Fruit fly (Drosophila melanogaster): ENCODE measurements around the gene CG17751.

The CG17751 gene

dm6 chr3R:19641498-19642065, 34.5 kb downstream of the CG17751 start (continued):
- TF ChIP-seq sna (GFP tag; IDR thresholded peaks at IDR 0.05; ENCODE audit: partially characterized antibody) (no peak), B-H1 (GFP tag; IDR thresholded peaks at IDR 0.05) (peak; percentile 78), maf-S (GFP tag; optimal IDR thresholded peaks at IDR 0.05) (peak; percentile 52), seq (GFP tag; IDR thresholded peaks at IDR 0.05) (peak; percentile 92), CG11695 (GFP tag; IDR thresholded peaks at IDR 0.05) (peak; percentile 92), bowl (GFP tag; IDR thresholded peaks at IDR 0.05) (peak; percentile 63; the same call in 1 of the 2 replicates), HmgZ (tag; optimal IDR thresholded peaks at IDR 0.05) (peak; percentile 87), CG6272 (GFP tag; IDR thresholded peaks at IDR 0.05) (no peak), CG4854 (GFP tag; optimal IDR thresholded peaks at IDR 0.05) (peak; percentile 74), ab (GFP tag; optimal IDR thresholded peaks at IDR 0.05) (no peak), CG17361 (GFP tag; IDR thresholded peaks at IDR 0.05) (peak; percentile 77; the same call in 2 of the 3 replicates), her (GFP tag; optimal IDR thresholded peaks at IDR 0.05) (peak; percentile 31), ci (GFP tag; IDR thresholded peaks at IDR 0.05) (peak; percentile 93), klu (GFP tag; IDR thresholded peaks at IDR 0.05) (peak; percentile 42; the same call in 1 of the 2 replicates), en (GFP tag; optimal IDR thresholded peaks at IDR 0.05) (no peak), CG10267 (tag; optimal IDR thresholded peaks at IDR 0.05) (peak; percentile 84), CG18619 (GFP tag; optimal IDR thresholded peaks at IDR 0.05) (peak; percentile 77), cato (GFP tag; optimal IDR thresholded peaks at IDR 0.05; ENCODE audit: borderline replicate concordance) (peak; percentile 27), wor (GFP tag; IDR thresholded peaks at IDR 0.05) (peak; percentile 55), CG10147 (GFP tag; optimal IDR thresholded peaks at IDR 0.05) (peak; percentile 83), CHES-1-like (GFP tag; optimal IDR thresholded peaks at IDR 0.05) (no peak), chif (GFP tag; optimal IDR thresholded peaks at IDR 0.05) (peak; percentile 2 to 52), repo (GFP tag; optimal IDR thresholded peaks at IDR 0.05) (no peak), kay (GFP tag; optimal IDR thresholded peaks at IDR 0.05) (peak; percentile 70), CG17385 (GFP tag; optimal IDR thresholded peaks at IDR 0.05) (peak; percentile 76), lov (optimal IDR thresholded peaks at IDR 0.05) (no peak), lov (GFP tag; IDR thresholded peaks at IDR 0.05) (peak; percentile 94), E2f2 (GFP tag; IDR thresholded peaks at IDR 0.05) (peak; percentile 65; the same call in 1 of the 2 replicates), corto (GFP tag; optimal IDR thresholded peaks at IDR 0.05) (peak; percentile 47), fd102C (GFP tag; optimal IDR thresholded peaks at IDR 0.05) (no peak), gcm2 (GFP tag; optimal IDR thresholded peaks at IDR 0.05) (no peak), lilli (GFP tag; optimal IDR thresholded peaks at IDR 0.05) (peak; percentile 75), HHEX (GFP tag; optimal IDR thresholded peaks at IDR 0.05) (peak; percentile 85), CG5953 (GFP tag; IDR thresholded peaks at IDR 0.05) (peak; percentile 82), CG32772 (GFP tag; IDR thresholded peaks at IDR 0.05) (peak; percentile 75), Neu2 (GFP tag; optimal IDR thresholded peaks at IDR 0.05; ENCODE audit: borderline replicate concordance) (no peak), CG13287 (GFP tag; IDR thresholded peaks at IDR 0.05; ENCODE audit: partially characterized antibody) (no peak), Doc2 (GFP tag; IDR thresholded peaks at IDR 0.05) (peak; percentile 59; the same call in 1 of the 2 replicates), CG11247 (GFP tag; IDR thresholded peaks at IDR 0.05) (peak; percentile 82), al (GFP tag; IDR thresholded peaks at IDR 0.05) (peak; percentile 88), Dip2 (GFP tag; IDR thresholded peaks at IDR 0.05) (no peak), lola (GFP tag; optimal IDR thresholded peaks at IDR 0.05) (peak in 1 of 3 experiments; percentile 71), pros (GFP tag; optimal IDR thresholded peaks at IDR 0.05) (peak; percentile 5), CG1529 (GFP tag; optimal IDR thresholded peaks at IDR 0.05) (peak; percentile 82), ken (GFP tag; IDR thresholded peaks at IDR 0.05) (peak; percentile 87), trh (GFP tag; optimal IDR thresholded peaks at IDR 0.05) (peak; percentile 32), bab2 (GFP tag; optimal IDR thresholded peaks at IDR 0.05) (peak; percentile 83), gcm (GFP tag; optimal IDR thresholded peaks at IDR 0.05) (peak; percentile 90), CG17359 (tag; optimal IDR thresholded peaks at IDR 0.05) (peak; percentile 94), CG18599 (GFP tag; optimal IDR thresholded peaks at IDR 0.05) (peak; percentile 89)
